Fruit fly (Drosophila melanogaster) whole organism, embryonic: ENCODE results near the gene Mvd.

ENCODE experiments used
- C15 ChIP-seq: fragments of 200-800 bp; sonication (Bioruptor generic); IDR thresholded peaks from 3 replicates; pipeline ENCODE4 v1.3.6; 2022; ENCODE audit warnings: missing biosample characterization, missing genetic modification characterization
- CG1024 ChIP-seq: fragments of 200-800 bp; sonication (Bioruptor generic); IDR thresholded peaks from 2 replicates; pipeline ENCODE4 v1.3.6; 2022; ENCODE audit warnings: missing biosample characterization, missing genetic modification characterization
- CG10431 ChIP-seq: fragments of 200-800 bp; sonication (Bioruptor generic); optimal IDR thresholded peaks from 3 replicates; lab custom pipeline; 2018; ENCODE audit warnings: missing biosample characterization, mild to moderate bottlenecking, missing genetic modification characterization
- CG10654 ChIP-seq: fragments of 200-800 bp; sonication (Bioruptor generic); optimal IDR thresholded peaks from 2 replicates; lab custom pipeline; 2016; ENCODE audit warnings: missing biosample characterization, missing genetic modification characterization
- CG11093 ChIP-seq: fragments of 200-800 bp; sonication (Bioruptor generic); IDR thresholded peaks from 3 replicates; pipeline ENCODE4 v1.3.6; 2022; ENCODE audit warnings: missing biosample characterization, missing genetic modification characterization
- CG14710 ChIP-seq: fragments of 200-800 bp; sonication (Bioruptor generic); optimal IDR thresholded peaks from 3 replicates; lab custom pipeline; 2019; ENCODE audit warnings: missing biosample characterization, mild to moderate bottlenecking, missing genetic modification characterization, moderate library complexity
- CG1647 ChIP-seq: fragments of 200-800 bp; sonication (Bioruptor generic); optimal IDR thresholded peaks from 3 replicates; lab custom pipeline; 2016; ENCODE audit warnings: missing biosample characterization, missing genetic modification characterization
- CG2116 ChIP-seq: fragments of 200-800 bp; sonication (Bioruptor generic); optimal IDR thresholded peaks from 3 replicates; lab custom pipeline; 2018; ENCODE audit warnings: missing biosample characterization, mild to moderate bottlenecking, missing genetic modification characterization
- CG2120 ChIP-seq: fragments of 200-800 bp; sonication (Bioruptor generic); optimal IDR thresholded peaks from 3 replicates; lab custom pipeline; 2016; ENCODE audit warnings: missing biosample characterization, missing genetic modification characterization
- CG2875 ChIP-seq: fragments of 200-800 bp; sonication (Bioruptor generic); optimal IDR thresholded peaks from 2 replicates; lab custom pipeline; 2017; ENCODE audit warnings: missing biosample characterization, mild to moderate bottlenecking, missing genetic modification characterization, missing genetic modification reagents
- CG3065 ChIP-seq: fragments of 200-800 bp; sonication (Bioruptor generic); optimal IDR thresholded peaks from 2 replicates; lab custom pipeline; 2016; ENCODE audit warnings: missing biosample characterization, missing genetic modification characterization
- CG32767 ChIP-seq: fragments of 200-800 bp; sonication (Bioruptor generic); IDR thresholded peaks from 2 replicates; pipeline ENCODE4 v1.3.6; 2022; ENCODE audit warnings: missing biosample characterization, missing genetic modification characterization
- CG34224 ChIP-seq: fragments of 200-800 bp; sonication (Bioruptor generic); IDR thresholded peaks from 3 replicates; pipeline ENCODE4 v1.3.6; 2022; ENCODE audit warnings: missing biosample characterization, missing genetic modification characterization; ENCODE audit not compliant: partially characterized antibody
- CG3726 ChIP-seq: fragments of 200-800 bp; sonication (Bioruptor generic); IDR thresholded peaks from 3 replicates; pipeline ENCODE4, ENCODE4 v1.3.6; 2022; ENCODE audit warnings: missing biosample characterization, missing genetic modification characterization
- CG42726 ChIP-seq: fragments of 200-800 bp; sonication (Bioruptor generic); IDR thresholded peaks from 2 replicates; pipeline ENCODE4 v1.3.6; 2022; ENCODE audit warnings: missing biosample characterization, missing genetic modification characterization; ENCODE audit not compliant: partially characterized antibody
- CG6791 ChIP-seq: fragments of 200-800 bp; sonication (Bioruptor generic); IDR thresholded peaks from 3 replicates; pipeline ENCODE4 v1.3.6; 2022; ENCODE audit warnings: missing biosample characterization, missing genetic modification characterization; ENCODE audit not compliant: partially characterized antibody
- CG8765 ChIP-seq: fragments of 200-800 bp; sonication (Bioruptor generic); IDR thresholded peaks from 2 replicates; pipeline ENCODE4 v1.3.6; 2022; ENCODE audit warnings: missing biosample characterization, missing genetic modification characterization
- CG9817 ChIP-seq: fragments of 200-800 bp; sonication (Bioruptor generic); optimal IDR thresholded peaks from 2 replicates; lab custom pipeline; 2018; ENCODE audit warnings: missing biosample characterization, mild to moderate bottlenecking, missing genetic modification characterization, moderate library complexity
- CoRest ChIP-seq: fragments of 200-800 bp; sonication (Bioruptor generic); optimal IDR thresholded peaks from 3 replicates; lab custom pipeline; 2018; ENCODE audit warnings: missing biosample characterization, mild to moderate bottlenecking, missing genetic modification characterization, moderate library complexity
- Dll ChIP-seq: fragments of 200-800 bp; sonication (Bioruptor generic); IDR thresholded peaks from 4 replicates; pipeline ENCODE4 v1.3.6; 2022; ENCODE audit warnings: missing biosample characterization, missing genetic modification characterization; ENCODE audit not compliant: partially characterized antibody
- Gug ChIP-seq: fragments of 200-800 bp; sonication (Bioruptor generic); IDR thresholded peaks from 4 replicates; pipeline ENCODE4 v1.3.6; 2022; ENCODE audit warnings: missing biosample characterization, missing genetic modification characterization
- HLH4C ChIP-seq: fragments of 200-800 bp; sonication (Bioruptor generic); IDR thresholded peaks from 3 replicates; pipeline ENCODE4 v1.3.6; 2022; ENCODE audit warnings: missing biosample characterization, missing genetic modification characterization; ENCODE audit not compliant: partially characterized antibody
- Jarid2 ChIP-seq: fragments of 200-800 bp; sonication (Bioruptor generic); optimal IDR thresholded peaks from 3 replicates; lab custom pipeline; 2017; ENCODE audit warnings: mild to moderate bottlenecking, missing biosample characterization, missing genetic modification reagents, missing genetic modification characterization
- MBD-R2 ChIP-seq: fragments of 200-800 bp; sonication (Bioruptor generic); IDR thresholded peaks from 2 replicates; pipeline ENCODE4 v1.3.6; 2022; ENCODE audit warnings: missing biosample characterization, missing genetic modification characterization
- Meics ChIP-seq: fragments of 200-800 bp; sonication (Bioruptor generic); optimal IDR thresholded peaks from 2 replicates; lab custom pipeline; 2017; ENCODE audit warnings: missing biosample characterization, mild to moderate bottlenecking, missing genetic modification characterization
- NK7.1 ChIP-seq: fragments of 200-800 bp; sonication (Bioruptor generic); optimal IDR thresholded peaks from 3 replicates; lab custom pipeline; 2016; ENCODE audit warnings: missing biosample characterization, missing genetic modification characterization
- Oaz ChIP-seq: fragments of 200-800 bp; sonication (Bioruptor generic); IDR thresholded peaks from 2 replicates; pipeline ENCODE4 v1.3.6; 2022; ENCODE audit warnings: missing biosample characterization, missing genetic modification characterization
- Oli ChIP-seq: fragments of 200-800 bp; sonication (Bioruptor generic); optimal IDR thresholded peaks from 2 replicates; lab custom pipeline; 2018; ENCODE audit warnings: missing biosample characterization, mild to moderate bottlenecking, missing genetic modification characterization, moderate library complexity
- Ptx1 ChIP-seq: fragments of 200-800 bp; sonication (Bioruptor generic); IDR thresholded peaks from 2 replicates; pipeline ENCODE4 v1.3.6; 2022; ENCODE audit warnings: missing biosample characterization, missing genetic modification characterization
- Side ChIP-seq: fragments of 200-800 bp; sonication (Bioruptor generic); optimal IDR thresholded peaks from 2 replicates; lab custom pipeline; 2016; ENCODE audit warnings: missing biosample characterization, missing genetic modification characterization
- Sin3A ChIP-seq: fragments of >200 bp; optimal IDR thresholded peaks from 2 replicates; lab custom pipeline; 2018
- bigmax ChIP-seq: fragments of 200-800 bp; sonication (Bioruptor generic); optimal IDR thresholded peaks from 2 replicates; lab custom pipeline; 2018; ENCODE audit warnings: missing biosample characterization, mild to moderate bottlenecking, missing genetic modification characterization
- bowl ChIP-seq: fragments of 200-800 bp; sonication (Bioruptor generic); IDR thresholded peaks from 2 replicates; pipeline ENCODE4 v1.3.6; 2022; ENCODE audit warnings: missing biosample characterization, missing genetic modification characterization
- cwo ChIP-seq: fragments of 200-800 bp; sonication (Bioruptor generic); optimal IDR thresholded peaks from 3 replicates; lab custom pipeline; 2017; ENCODE audit warnings: missing biosample characterization, missing genetic modification characterization, mild to moderate bottlenecking, moderate library complexity, missing genetic modification reagents
- da ChIP-seq: fragments of 200-800 bp; sonication (Bioruptor generic); optimal IDR thresholded peaks from 2 replicates; lab custom pipeline; 2016; ENCODE audit warnings: missing biosample characterization, missing genetic modification characterization
- esg ChIP-seq: fragments of 200-800 bp; sonication (Bioruptor generic); conservative IDR thresholded peaks from 2 replicates; pipeline ENCODE4 v1.3.6; 2022; ENCODE audit warnings: missing biosample characterization, missing genetic modification characterization
- ftz-f1 ChIP-seq: fragments of 200-800 bp; sonication (Bioruptor generic); optimal IDR thresholded peaks from 2 replicates; lab custom pipeline; 2016; ENCODE audit warnings: missing biosample characterization, missing genetic modification characterization
- grau ChIP-seq: fragments of 200-800 bp; optimal IDR thresholded peaks from 3 replicates; lab custom pipeline; 2019; ENCODE audit warnings: missing biosample characterization, mild to moderate bottlenecking, missing genetic modification characterization, moderate library complexity
- ind ChIP-seq: fragments of 200-800 bp; sonication (Bioruptor generic); optimal IDR thresholded peaks from 3 replicates; lab custom pipeline; 2016; ENCODE audit warnings: missing biosample characterization, missing genetic modification characterization
- nerfin-1 ChIP-seq: fragments of 200-800 bp; sonication (Bioruptor generic); optimal IDR thresholded peaks from 3 replicates; lab custom pipeline; 2019; ENCODE audit warnings: missing biosample characterization, mild to moderate bottlenecking, missing genetic modification characterization, moderate library complexity
- onecut ChIP-seq: fragments of 200-800 bp; sonication (Bioruptor generic); IDR thresholded peaks from 2 replicates; pipeline ENCODE4 v1.3.6; 2022; ENCODE audit warnings: missing biosample characterization, missing genetic modification characterization
- otp ChIP-seq: fragments of 200-800 bp; sonication (Bioruptor generic); IDR thresholded peaks from 3 replicates; pipeline ENCODE4, ENCODE4 v1.3.6; 2022; ENCODE audit warnings: missing biosample characterization, missing genetic modification characterization
- pho ChIP-seq: fragments of 200-800 bp; sonication (Bioruptor generic); optimal IDR thresholded peaks from 2 replicates; lab custom pipeline; 2016; ENCODE audit warnings: missing biosample characterization, missing genetic modification characterization
- run ChIP-seq: fragments of 200-800 bp; sonication (Bioruptor generic); optimal IDR thresholded peaks from 3 replicates; lab custom pipeline; 2018; ENCODE audit warnings: missing biosample characterization, mild to moderate bottlenecking, missing genetic modification characterization
- so ChIP-seq: fragments of 200-800 bp; sonication (Bioruptor generic); IDR thresholded peaks from 3 replicates; pipeline ENCODE4 v1.3.6; 2022; ENCODE audit warnings: missing biosample characterization, missing genetic modification characterization
- tgo ChIP-seq: fragments of 200-800 bp; sonication (Bioruptor generic); IDR thresholded peaks from 3 replicates; pipeline ENCODE4 v1.3.6; 2022; ENCODE audit warnings: missing biosample characterization, missing genetic modification characterization
- vnd ChIP-seq: fragments of 200-800 bp; sonication (Bioruptor generic); IDR thresholded peaks from 3 replicates; pipeline ENCODE4 v1.3.6; 2022; ENCODE audit warnings: missing biosample characterization, missing genetic modification characterization; ENCODE audit not compliant: partially characterized antibody
- z ChIP-seq: fragments of 200-800 bp; sonication (Bioruptor generic); IDR thresholded peaks from 3 replicates; pipeline ENCODE4 v1.3.6; 2022; ENCODE audit warnings: missing biosample characterization, missing genetic modification characterization
- zfh1 ChIP-seq: fragments of 200-800 bp; sonication (Bioruptor generic); IDR thresholded peaks from 3 replicates; pipeline ENCODE4 v1.3.6; 2022; ENCODE audit warnings: missing biosample characterization, missing genetic modification characterization

Mvd gene

DNA sequence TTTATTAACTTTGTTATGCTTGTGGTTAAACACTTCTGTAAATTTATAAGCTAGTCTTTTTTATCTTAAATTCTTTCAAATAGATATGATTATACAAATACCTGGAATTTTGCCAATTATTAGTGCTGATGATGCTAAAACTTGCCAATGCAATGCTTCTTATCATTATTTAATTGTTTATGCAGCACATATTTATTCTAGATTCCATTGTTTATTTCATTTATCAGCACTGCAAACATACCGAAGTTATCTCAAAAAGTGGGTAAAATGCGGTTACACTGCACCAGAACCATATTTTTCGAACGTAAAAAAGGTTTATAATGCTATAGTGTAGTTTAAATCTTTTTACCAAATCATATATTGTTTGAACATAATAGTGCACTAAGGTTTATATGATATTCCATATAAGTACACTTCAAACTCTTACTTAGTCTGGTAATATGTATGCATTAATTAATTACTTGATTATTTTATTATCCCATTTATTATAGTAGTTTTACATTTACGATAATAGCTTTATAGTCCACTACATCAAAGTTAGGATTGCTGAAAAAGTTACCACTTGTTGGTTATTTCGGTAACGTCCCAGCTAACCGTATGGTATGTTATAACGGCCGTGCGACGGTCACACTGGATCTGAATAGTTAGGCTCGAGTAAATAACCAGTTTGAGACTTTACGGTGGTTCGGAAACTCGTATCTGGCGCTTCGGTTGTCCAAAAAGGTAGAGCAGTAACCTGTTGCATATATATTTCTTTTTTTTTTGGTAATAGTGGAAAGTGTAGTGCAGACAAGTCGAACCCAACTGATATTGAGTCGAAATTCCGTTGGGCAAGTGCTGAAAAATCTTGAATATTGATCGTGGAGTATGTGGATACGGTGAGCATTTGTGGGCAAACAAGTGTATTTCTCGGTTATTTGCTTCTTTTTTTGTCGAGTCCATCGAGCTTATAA is 39.5 kb downstream of the Mvd start, which contains the start of gene Rhp (continued):
- TF ChIP-seq CG42726 (GFP tag; lab: Robert Waterston, UW) (no peak), esg (GFP tag; lab: Robert Waterston, UW) (no peak), CG11093 (GFP tag; lab: Robert Waterston, UW) (no peak), CG1647 (GFP tag; lab: Kevin White, UChicago) (no peak), Jarid2 (GFP tag; lab: Kevin White, UChicago) (no peak), CG8765 (GFP tag; lab: Robert Waterston, UW) (no peak), CG14710 (tag; lab: Kevin White, UChicago) (peak; percentile 47), CG2875 (peak; percentile 46), bigmax (GFP tag; lab: Kevin White, UChicago) (no peak), otp (GFP tag; lab: Robert Waterston, UW) (no peak), CG6791 (peak; percentile 15; the same call in 1 of the 3 replicates), Gug (no peak), CG3726 (no peak), CG10431 (peak; percentile 55), zfh1 (GFP tag; lab: Robert Waterston, UW) (no peak; the same call in 2 of the 3 replicates), so (GFP tag; lab: Robert Waterston, UW) (peak; percentile 38; the same call in 2 of the 3 replicates), grau (tag; lab: Kevin White, UChicago) (peak; percentile 19), nerfin-1 (tag; lab: Kevin White, UChicago) (peak; percentile 49), Oli (tag; lab: Kevin White, UChicago) (peak; percentile 16), CG3065 (no peak), HLH4C (GFP tag; lab: Robert Waterston, UW) (peak; percentile 23; the same call in 1 of the 3 replicates), onecut (GFP tag; lab: Robert Waterston, UW) (peak; percentile 49), CG1024 (no peak), da (GFP tag; lab: Kevin White, UChicago) (no peak), C15 (GFP tag; lab: Robert Waterston, UW) (no peak), tgo (GFP tag; lab: Robert Waterston, UW) (no peak), NK7.1 (GFP tag; lab: Kevin White, UChicago) (no peak), ftz-f1 (no peak), ind (no peak), Sin3A (no peak), run (tag; lab: Kevin White, UChicago) (no peak), Meics (peak; percentile 51), MBD-R2 (peak; percentile 7), CG2120 (GFP tag; lab: Kevin White, UChicago) (no peak), cwo (GFP tag; lab: Kevin White, UChicago) (no peak), vnd (GFP tag; lab: Robert Waterston, UW) (no peak), CG10654 (GFP tag; lab: Kevin White, UChicago) (no peak), bowl (GFP tag; lab: Robert Waterston, UW) (no peak), pho (GFP tag; lab: Kevin White, UChicago) (no peak), CG2116 (peak; percentile 45), CG32767 (GFP tag; lab: Robert Waterston, UW) (no peak), Oaz (GFP tag; lab: Robert Waterston, UW) (no peak), CoRest (peak; percentile 45), Ptx1 (GFP tag; lab: Robert Waterston, UW) (no peak), Side (no peak), CG34224 (GFP tag; lab: Robert Waterston, UW) (peak; percentile 27; the same call in 1 of the 3 replicates), CG9817 (no peak), z (GFP tag; lab: Robert Waterston, UW) (no peak), Dll (GFP tag; lab: Robert Waterston, UW) (no peak)
